Worm (Caenorhabditis elegans) whole organism, L4 larva: ENCODE measurements around the gene mep-1.
A peak's percentile ranks its signal among the peaks of the same experiment; 100 is the strongest.

Experiments
- F37D6.2 ChIP-seq: sonication (generic microtip); optimal IDR thresholded peaks from 2 replicates; lab custom pipeline; 2016; ENCODE audit warnings: mild to moderate bottlenecking, missing genetic modification characterization, missing compliant biosample characterization
- F44E2.7 ChIP-seq: fragments of 200-800 bp; sonication (Bioruptor generic); IDR thresholded peaks from 2 replicates; pipeline ENCODE4 v2.1.2; 2022; ENCODE audit warnings: missing genetic modification characterization, missing compliant biosample characterization
- R02D3.7 ChIP-seq: fragments of 150-350 bp; sonication (generic microtip); optimal IDR thresholded peaks from 3 replicates; lab custom pipeline; 2014; ENCODE audit warnings: missing biosample characterization, missing genetic modification characterization
- T26A8.4 ChIP-seq: fragments of 200-800 bp; sonication (Bioruptor generic); IDR thresholded peaks from 2 replicates; pipeline ENCODE4 v1.3.6; 2022; ENCODE audit warnings: missing genetic modification characterization, missing compliant biosample characterization
- Y5F2A.4 ChIP-seq: fragments of 200-800 bp; sonication (Bioruptor generic); optimal IDR thresholded peaks from 2 replicates; lab custom pipeline; 2018; ENCODE audit warnings: mild to moderate bottlenecking, missing genetic modification characterization, missing compliant biosample characterization
- ZK337.2 ChIP-seq: fragments of 200-800 bp; sonication (Bioruptor generic); IDR thresholded peaks from 2 replicates; pipeline ENCODE4 v1.3.6; 2022; ENCODE audit warnings: missing genetic modification reagents, missing genetic modification characterization, missing compliant biosample characterization
- ceh-28 ChIP-seq: fragments of 150-350 bp; optimal IDR thresholded peaks from 2 replicates; lab custom pipeline; 2014; ENCODE audit warnings: missing biosample characterization, missing genetic modification reagents, missing genetic modification characterization
- ceh-32 ChIP-seq: sonication (generic microtip); optimal IDR thresholded peaks from 2 replicates; lab custom pipeline; 2016; ENCODE audit warnings: mild to moderate bottlenecking, missing genetic modification characterization, missing compliant biosample characterization; ENCODE audit not compliant: poor library complexity
- ceh-62 ChIP-seq: sonication (generic microtip); optimal IDR thresholded peaks from 2 replicates; lab custom pipeline; 2017; ENCODE audit warnings: missing biosample characterization, missing genetic modification characterization
- ces-1 ChIP-seq: fragments of 150-350 bp; sonication (generic microtip); optimal IDR thresholded peaks from 4 replicates; lab custom pipeline; 2014; ENCODE audit warnings: missing biosample characterization, missing genetic modification reagents, missing genetic modification characterization
- ctbp-1 ChIP-seq: fragments of 200-800 bp; sonication (Bioruptor generic); IDR thresholded peaks from 2 replicates; pipeline ENCODE4 v1.3.6; 2022; ENCODE audit warnings: missing genetic modification reagents, missing genetic modification characterization, missing compliant biosample characterization
- daf-12 ChIP-seq: fragments of 150-350 bp; optimal IDR thresholded peaks from 2 replicates; lab custom pipeline; 2014; ENCODE audit warnings: missing biosample characterization, missing genetic modification reagents, missing genetic modification characterization
- daf-16 ChIP-seq, 3 experiments: sonication (generic microtip); optimal IDR thresholded peaks; 2 replicates each; lab custom pipeline; 2016 to 2017; ENCODE audit warnings: missing genetic modification characterization in 3 of 3, missing genetic modification reagents in 3 of 3, mild to moderate bottlenecking in 2 of 3, missing compliant biosample characterization in 2 of 3, missing biosample characterization in 1 of 3, moderate library complexity in 1 of 3
- daf-19 ChIP-seq: fragments of 200-800 bp; sonication (Bioruptor generic); conservative IDR thresholded peaks from 2 replicates; pipeline ENCODE4 v1.3.6; 2022; ENCODE audit warnings: missing genetic modification characterization, missing compliant biosample characterization
- daf-8 ChIP-seq: fragments of 200-800 bp; sonication (Bioruptor generic); IDR thresholded peaks from 2 replicates; pipeline ENCODE4 v1.3.6; 2022; ENCODE audit warnings: missing genetic modification characterization, missing compliant biosample characterization
- dmd-6 ChIP-seq: fragments of 200-800 bp; sonication (Bioruptor generic); IDR thresholded peaks from 2 replicates; pipeline ENCODE4 v1.3.6; 2022; ENCODE audit warnings: missing genetic modification reagents, missing genetic modification characterization, missing compliant biosample characterization
- dmd-8 ChIP-seq: fragments of 200-800 bp; sonication (Bioruptor generic); IDR thresholded peaks from 2 replicates; pipeline ENCODE4 v1.3.6; 2022; ENCODE audit warnings: missing genetic modification characterization, missing compliant biosample characterization
- duxl-1 ChIP-seq: sonication (generic microtip); optimal IDR thresholded peaks from 2 replicates; lab custom pipeline; 2016; ENCODE audit warnings: mild to moderate bottlenecking, missing genetic modification characterization, moderate library complexity, missing compliant biosample characterization; ENCODE audit not compliant: poor library complexity
- gei-8 ChIP-seq: fragments of 200-800 bp; sonication (Bioruptor generic); optimal IDR thresholded peaks from 2 replicates; lab custom pipeline; 2018; ENCODE audit warnings: mild to moderate bottlenecking, missing genetic modification characterization, missing compliant biosample characterization
- hif-1 ChIP-seq, 2 experiments: sonication (generic microtip); optimal IDR thresholded peaks; 2 replicates each; lab custom pipeline; 2016 to 2017; ENCODE audit warnings: missing compliant biosample characterization in 2 of 2, missing genetic modification characterization in 2 of 2, missing genetic modification reagents in 2 of 2, missing genotype in 2 of 2, mild to moderate bottlenecking in 1 of 2
- hlh-11 ChIP-seq: fragments of 200-800 bp; sonication (Bioruptor generic); optimal IDR thresholded peaks from 2 replicates; lab custom pipeline; 2018; ENCODE audit warnings: mild to moderate bottlenecking, missing genetic modification characterization, missing compliant biosample characterization
- hlh-30 ChIP-seq: sonication (generic microtip); optimal IDR thresholded peaks from 2 replicates; lab custom pipeline; 2017; ENCODE audit warnings: antibody characterized with exemption, mild to moderate bottlenecking, missing genetic modification characterization, missing compliant biosample characterization; ENCODE audit not compliant: insufficient read depth
- hmg-1.1 ChIP-seq: fragments of 200-800 bp; sonication (Bioruptor generic); IDR thresholded peaks from 2 replicates; pipeline ENCODE4 v1.3.6; 2022; ENCODE audit warnings: missing genetic modification reagents, missing genetic modification characterization, missing compliant biosample characterization
- lin-38 ChIP-seq: fragments of 200-800 bp; sonication (Bioruptor generic); IDR thresholded peaks from 2 replicates; pipeline ENCODE4 v1.3.6; 2022; ENCODE audit warnings: missing genetic modification reagents, missing genetic modification characterization, missing compliant biosample characterization
- lsy-2 ChIP-seq, 2 experiments: fragments of 150-350 bp in 1 of 2; sonication (generic microtip) in 1 of 2; optimal IDR thresholded peaks; 2 replicates each; lab custom pipeline; 2014 to 2017; ENCODE audit warnings: missing biosample characterization in 2 of 2, missing genetic modification characterization in 2 of 2
- madf-9 ChIP-seq: fragments of 200-800 bp; sonication (Bioruptor generic); conservative IDR thresholded peaks from 2 replicates; pipeline ENCODE4 v1.3.6; 2022; ENCODE audit warnings: missing genetic modification reagents, missing genetic modification characterization, missing compliant biosample characterization
- mep-1 ChIP-seq: fragments of 150-350 bp; sonication (generic microtip); optimal IDR thresholded peaks from 3 replicates; lab custom pipeline; 2014; ENCODE audit warnings: missing biosample characterization, missing genetic modification characterization
- mes-2 ChIP-seq: sonication (generic microtip); optimal IDR thresholded peaks from 2 replicates; lab custom pipeline; 2016; ENCODE audit warnings: missing genotype, mild to moderate bottlenecking, missing genetic modification characterization, missing compliant biosample characterization; ENCODE audit not compliant: poor library complexity, severe bottlenecking
- nhr-102 ChIP-seq: sonication (generic microtip); optimal IDR thresholded peaks from 2 replicates; lab custom pipeline; 2016; ENCODE audit warnings: mild to moderate bottlenecking, missing genetic modification characterization, moderate library complexity, missing compliant biosample characterization
- nhr-11 ChIP-seq: fragments of 150-350 bp; optimal IDR thresholded peaks from 2 replicates; lab custom pipeline; 2014; ENCODE audit warnings: missing biosample characterization, missing genetic modification characterization
- nhr-6 ChIP-seq: fragments of 150-350 bp; optimal IDR thresholded peaks from 2 replicates; lab custom pipeline; 2014; ENCODE audit warnings: missing biosample characterization, missing genetic modification characterization
- php-3 ChIP-seq: fragments of 200-800 bp; sonication (Bioruptor generic); IDR thresholded peaks from 2 replicates; pipeline ENCODE4 v1.3.6; 2022; ENCODE audit warnings: missing genetic modification reagents, missing genetic modification characterization, missing compliant biosample characterization
- pqm-1 ChIP-seq: sonication (generic microtip); optimal IDR thresholded peaks from 2 replicates; lab custom pipeline; 2017; ENCODE audit warnings: missing biosample characterization, missing genetic modification characterization
- rbr-2 ChIP-seq: sonication (generic microtip); optimal IDR thresholded peaks from 2 replicates; lab custom pipeline; 2016; ENCODE audit warnings: missing genotype, missing genetic modification characterization, missing compliant biosample characterization
- sdz-12 ChIP-seq: fragments of 200-800 bp; sonication (Bioruptor generic); optimal IDR thresholded peaks from 2 replicates; lab custom pipeline; 2018; ENCODE audit warnings: mild to moderate bottlenecking, missing genetic modification characterization, missing compliant biosample characterization
- spr-1 ChIP-seq: sonication (generic microtip); optimal IDR thresholded peaks from 2 replicates; lab custom pipeline; 2016; ENCODE audit warnings: mild to moderate bottlenecking, missing genetic modification characterization, missing compliant biosample characterization
- unc-39 ChIP-seq: sonication (generic microtip); optimal IDR thresholded peaks from 2 replicates; lab custom pipeline; 2017; ENCODE audit warnings: missing biosample characterization, missing genetic modification characterization
- unc-62 ChIP-seq, 3 experiments: fragments of 150-350 bp in 1 of 3; sonication (generic microtip); optimal IDR thresholded peaks in 2 of 3; peaks in 1 of 3; 1 replicate in 1 of 3; 2 replicates in 2 of 3; lab custom pipeline; 2014 to 2017; ENCODE audit warnings: missing biosample characterization in 3 of 3, missing genetic modification characterization in 3 of 3, missing genetic modification reagents in 3 of 3, missing genotype in 1 of 3
- zag-1 ChIP-seq: fragments of 150-350 bp; optimal IDR thresholded peaks from 2 replicates; lab custom pipeline; 2014; ENCODE audit warnings: missing biosample characterization, missing genetic modification characterization
- zfp-3 ChIP-seq: fragments of 200-800 bp; sonication (Bioruptor generic); conservative IDR thresholded peaks from 2 replicates; pipeline ENCODE4 v1.3.6; 2022; ENCODE audit warnings: missing genetic modification reagents, missing genetic modification characterization, missing compliant biosample characterization
- zip-2 ChIP-seq: fragments of 150-350 bp; optimal IDR thresholded peaks from 2 replicates; lab custom pipeline; 2014; ENCODE audit warnings: missing biosample characterization, missing genetic modification characterization
- ztf-7 ChIP-seq: fragments of 150-350 bp; optimal IDR thresholded peaks from 2 replicates; lab custom pipeline; 2014; ENCODE audit warnings: missing biosample characterization, missing genetic modification characterization

Gene mep-1

ce11 chrIV:11494924-11495323 lies 29.5 kb upstream of the mep-1 start:
- TF ChIP-seq ztf-7 (tag; lab: Kevin White, UChicago) = no peak
- no peak for TF ChIP-seq daf-8 (GFP tag; lab: Robert Waterston, UW)
- no peak for TF ChIP-seq nhr-102 (tag; lab: Kevin White, UChicago)
- peak; percentile 40 for TF ChIP-seq mep-1 (tag; lab: Kevin White, UChicago)
- TF ChIP-seq sdz-12 (GFP tag; lab: Kevin White, UChicago) = no peak
- TF ChIP-seq daf-19 (GFP tag; lab: Robert Waterston, UW) = no peak
- no peak for TF ChIP-seq Y5F2A.4 (GFP tag; lab: Kevin White, UChicago)
- peak; percentile 48; the same call in 1 of the 2 replicates for TF ChIP-seq hmg-1.1
- no peak for TF ChIP-seq daf-16 (GFP tag; optimal IDR thresholded peaks at IDR 0.05; lab: Kevin White, UChicago)
- no peak for TF ChIP-seq daf-16 (tag; optimal IDR thresholded peaks at IDR 0.05; lab: Kevin White, UChicago)
- peak; percentile 62; the same call in 1 of the 2 replicates for TF ChIP-seq ctbp-1 (GFP tag; lab: Robert Waterston, UW)
- no peak for TF ChIP-seq zfp-3 (GFP tag; lab: Robert Waterston, UW)
- TF ChIP-seq T26A8.4 (GFP tag; lab: Robert Waterston, UW) = no peak
- TF ChIP-seq rbr-2 (tag; lab: Kevin White, UChicago) = peak; percentile 35
- no peak for TF ChIP-seq ZK337.2 (GFP tag; lab: Robert Waterston, UW)
- TF ChIP-seq F37D6.2 (tag; lab: Kevin White, UChicago) = peak; percentile 21
- no peak for TF ChIP-seq hlh-30 (tag; lab: Kevin White, UChicago)
- TF ChIP-seq daf-12 (tag; lab: Kevin White, UChicago) = no peak
- TF ChIP-seq ceh-28 (tag; lab: Kevin White, UChicago) = peak; percentile 20
- no peak for TF ChIP-seq dmd-6 (GFP tag; lab: Robert Waterston, UW)
- no peak for TF ChIP-seq hif-1 (tag; optimal IDR thresholded peaks at IDR 0.05; lab: Kevin White, UChicago)
- TF ChIP-seq ceh-62 (tag; lab: Kevin White, UChicago) = no peak
- TF ChIP-seq pqm-1 (tag; lab: Kevin White, UChicago) = no peak
- no peak for TF ChIP-seq zag-1
- TF ChIP-seq lin-38 (GFP tag; lab: Robert Waterston, UW) = no peak
- TF ChIP-seq ces-1 (GFP tag; lab: Kevin White, UChicago) = peak; percentile 22
- TF ChIP-seq R02D3.7 (tag; lab: Kevin White, UChicago) = no peak
- no peak for TF ChIP-seq hlh-11 (tag; lab: Kevin White, UChicago)
- TF ChIP-seq zip-2 (tag; lab: Kevin White, UChicago) = no peak
- TF ChIP-seq dmd-8 = no peak
- no peak for TF ChIP-seq ceh-32 (tag; lab: Kevin White, UChicago)
- TF ChIP-seq php-3 (GFP tag; lab: Robert Waterston, UW) = no peak
- no peak for TF ChIP-seq spr-1 (tag; lab: Kevin White, UChicago)
- no peak for TF ChIP-seq F44E2.7 (GFP tag; lab: Robert Waterston, UW)
- TF ChIP-seq unc-62 (GFP tag; optimal IDR thresholded peaks at IDR 0.05 in 1 of 2; lab: Kevin White, UChicago) = peak in 1 of 2 experiments; percentile 68
- TF ChIP-seq unc-62 (tag; optimal IDR thresholded peaks at IDR 0.05; lab: Kevin White, UChicago) = no peak
- TF ChIP-seq nhr-6 (tag; lab: Kevin White, UChicago) = no peak
- TF ChIP-seq madf-9 = no peak
- no peak for TF ChIP-seq nhr-11 (tag; lab: Kevin White, UChicago)
- peak; percentile 18 for TF ChIP-seq mes-2 (tag; lab: Kevin White, UChicago)
- TF ChIP-seq gei-8 = no peak
- no peak for TF ChIP-seq unc-39
- TF ChIP-seq duxl-1 (tag; lab: Kevin White, UChicago) = no peak
- peak in 1 of 2 experiments; percentile 52 for TF ChIP-seq lsy-2 (tag; optimal IDR thresholded peaks at IDR 0.05; lab: Kevin White, UChicago)
- TF ChIP-seq, all 104 proteins: peak for 10
